Worm (Caenorhabditis elegans): ENCODE data around the gene ZK809.1.
A peak's percentile ranks its signal among the peaks of the same experiment; 100 is the strongest.

The ZK809.1 gene

ce11 chrIV:11681905-11682304 lies 40.0 kb downstream of the ZK809.1 start, which contains the start of gene ZK792.4:
Gene ZK792.4 (minus strand): TSS chrIV:11682005.
- TF ChIP-seq med-1 (GFP tag; optimal IDR thresholded peaks at IDR 0.05; ENCODE audit: insufficient read depth) (no peak), ztf-23 (GFP tag; IDR thresholded peaks at IDR 0.05) (no peak), ref-1 (GFP tag; conservative IDR thresholded peaks at IDR 0.05) (no peak), flt-1 (GFP tag; IDR thresholded peaks at IDR 0.05) (no peak)

DNA sequence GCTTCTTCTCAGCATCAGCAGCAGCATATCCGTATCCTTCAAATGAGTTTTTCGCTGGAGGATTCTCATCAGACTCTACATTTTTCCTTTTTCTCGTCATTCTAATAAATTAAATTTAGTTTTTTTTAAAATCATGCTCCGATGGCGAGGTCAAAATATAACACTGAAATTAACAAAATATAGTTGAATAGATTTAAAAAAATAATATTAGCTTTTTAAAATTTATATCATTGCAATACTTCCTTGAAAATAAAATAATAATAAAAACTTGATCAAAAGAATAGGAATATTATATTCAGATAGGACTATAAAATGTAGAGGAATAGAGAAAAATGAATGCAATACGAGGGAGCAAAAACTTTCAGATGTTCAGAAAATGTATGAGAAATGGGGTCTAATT lies 46.1 kb downstream of the ZK809.1 start, which contains the start of gene ZK792.5:
ZK792.5 (minus strand) TSS at position 101 of the 400 bp plus-strand sequence.
- TF ChIP-seq klf-2 (GFP tag; conservative IDR thresholded peaks at IDR 0.05) (no peak), cog-1 (tag; optimal IDR thresholded peaks at IDR 0.05) (no peak), T22C8.4 (GFP tag; IDR thresholded peaks at IDR 0.05) (no peak), ref-1 (GFP tag; conservative IDR thresholded peaks at IDR 0.05) (no peak), flt-1 (GFP tag; IDR thresholded peaks at IDR 0.05) (no peak), med-1 (GFP tag; optimal IDR thresholded peaks at IDR 0.05; ENCODE audit: insufficient read depth) (no peak), tab-1 (GFP tag; IDR thresholded peaks at IDR 0.05) (no peak), ztf-29 (GFP tag; IDR thresholded peaks at IDR 0.05) (no peak), ztf-23 (GFP tag; IDR thresholded peaks at IDR 0.05) (no peak)

- TF ChIP-seq tab-1 (GFP tag; IDR thresholded peaks at IDR 0.05) = no peak
- TF ChIP-seq T22C8.4 (GFP tag; IDR thresholded peaks at IDR 0.05) = no peak
- no peak for TF ChIP-seq ref-1 (GFP tag; conservative IDR thresholded peaks at IDR 0.05)
- TF ChIP-seq ztf-29 (GFP tag; IDR thresholded peaks at IDR 0.05) = no peak
- TF ChIP-seq flt-1 (GFP tag; IDR thresholded peaks at IDR 0.05) = no peak
- TF ChIP-seq ztf-23 (GFP tag; IDR thresholded peaks at IDR 0.05) = no peak
- TF ChIP-seq klf-2 (GFP tag; conservative IDR thresholded peaks at IDR 0.05) = no peak
- TF ChIP-seq med-1 (GFP tag; optimal IDR thresholded peaks at IDR 0.05; ENCODE audit: insufficient read depth) = no peak
- TF ChIP-seq cog-1 (tag; optimal IDR thresholded peaks at IDR 0.05) = no peak
Observed at ce11 chrIV:11690988-11691387, 49.1 kb downstream of the ZK809.1 start, which contains the start of gene let-60. Gene let-60 (minus strand): TSS chrIV:11691088.

- no peak for TF ChIP-seq med-1 (GFP tag; optimal IDR thresholded peaks at IDR 0.05; ENCODE audit: insufficient read depth)
- TF ChIP-seq tab-1 (GFP tag; IDR thresholded peaks at IDR 0.05) = no peak
- TF ChIP-seq flt-1 (GFP tag; IDR thresholded peaks at IDR 0.05) = no peak
- no peak for TF ChIP-seq klf-2 (GFP tag; conservative IDR thresholded peaks at IDR 0.05)
- TF ChIP-seq ref-1 (GFP tag; conservative IDR thresholded peaks at IDR 0.05) = no peak
- TF ChIP-seq ztf-23 (GFP tag; IDR thresholded peaks at IDR 0.05) = no peak
- TF ChIP-seq T22C8.4 (GFP tag; IDR thresholded peaks at IDR 0.05) = no peak
- no peak for TF ChIP-seq ztf-29 (GFP tag; IDR thresholded peaks at IDR 0.05)
- no peak for TF ChIP-seq cog-1 (tag; optimal IDR thresholded peaks at IDR 0.05)
Observed at ce11 chrIV:11691524-11691923, 49.6 kb downstream of the ZK809.1 start.

- TF ChIP-seq tab-1 (GFP tag; IDR thresholded peaks at IDR 0.05) = no peak
- no peak for TF ChIP-seq med-1 (GFP tag; optimal IDR thresholded peaks at IDR 0.05; ENCODE audit: insufficient read depth)
- TF ChIP-seq ref-1 (GFP tag; conservative IDR thresholded peaks at IDR 0.05) = no peak
- 0 out of 2 replicates have a peak, but pooled peaks have one; percentile 14 for TF ChIP-seq ztf-23 (GFP tag; IDR thresholded peaks at IDR 0.05)
- 0 out of 2 replicates have a peak, but pooled peaks have one; percentile 66 for TF ChIP-seq flt-1 (GFP tag; IDR thresholded peaks at IDR 0.05)
- peak; percentile 52 for TF ChIP-seq cog-1 (tag; optimal IDR thresholded peaks at IDR 0.05)
- no peak for TF ChIP-seq klf-2 (GFP tag; conservative IDR thresholded peaks at IDR 0.05)
- TF ChIP-seq T22C8.4 (GFP tag; IDR thresholded peaks at IDR 0.05) = no peak
- peak; percentile 10; the same call in 1 of the 2 replicates for TF ChIP-seq ztf-29 (GFP tag; IDR thresholded peaks at IDR 0.05)
Observed at ce11 chrIV:11692071-11692673, 50.3 kb downstream of the ZK809.1 start.
